Worm (Caenorhabditis elegans) whole organism, young adult: ENCODE results near the gene ttr-47.

ENCODE experiments used
- ZK185.1 ChIP-seq: sonication (generic microtip); optimal IDR thresholded peaks from 2 replicates; lab custom pipeline; 2016; ENCODE audit warnings: mild to moderate bottlenecking, missing genetic modification characterization, missing compliant biosample characterization; ENCODE audit not compliant: poor library complexity, severe bottlenecking
- lag-1 ChIP-seq: fragments of 200-800 bp; sonication (Bioruptor generic); IDR thresholded peaks from 2 replicates; pipeline ENCODE4 v1.3.6; 2022; ENCODE audit warnings: missing genetic modification reagents, missing genetic modification characterization, missing compliant biosample characterization

The ttr-47 gene

ce11 chrV:8972271-8972670, 49.4 kb downstream of the ttr-47 start, which contains the start of gene nhr-195:
nhr-195 (minus strand) TSS chrV:8972371.
- no peak for TF ChIP-seq lag-1 (GFP tag; lab: Robert Waterston, UW)
- TF ChIP-seq ZK185.1 (tag; lab: Kevin White, UChicago), result no peak
